Worm (Caenorhabditis elegans): ENCODE results near the gene gsp-2.

The gsp-2 gene

ce11 chrIII:7376143-7376802, 39.9 kb downstream of the gsp-2 start (continued):
- no peak for TF ChIP-seq madf-9 (GFP tag; conservative IDR thresholded peaks at IDR 0.05)
- peak in 1 of 2 experiments; percentile 81 for TF ChIP-seq lsy-2 (tag; optimal IDR thresholded peaks at IDR 0.05)
- peak; percentile 65 for TF ChIP-seq T20F7.1 (GFP tag; optimal IDR thresholded peaks at IDR 0.05)
- TF ChIP-seq pha-4 (GFP tag; IDR thresholded peaks at IDR 0.05): no peak
- TF ChIP-seq pha-4 (tag; optimal IDR thresholded peaks at IDR 0.05): no peak
- TF ChIP-seq unc-62 (GFP tag; optimal IDR thresholded peaks at IDR 0.05 in 1 of 2): peak in 1 of 2 experiments; percentile 98
- TF ChIP-seq unc-62 (tag; optimal IDR thresholded peaks at IDR 0.05): no peak
- no peak for TF ChIP-seq ceh-62 (tag; optimal IDR thresholded peaks at IDR 0.05)
- TF ChIP-seq ztf-7 (tag; optimal IDR thresholded peaks at IDR 0.05): no peak
- TF ChIP-seq php-3 (GFP tag; IDR thresholded peaks at IDR 0.05): 0 out of 2 replicates have a peak, but pooled peaks have one; percentile 30
- no peak for TF ChIP-seq ces-1 (GFP tag; optimal IDR thresholded peaks at IDR 0.05)
- TF ChIP-seq dmd-6 (GFP tag; IDR thresholded peaks at IDR 0.05): peak; percentile 86
- no peak for TF ChIP-seq unc-39 (tag; optimal IDR thresholded peaks at IDR 0.05)
- TF ChIP-seq snpc-1.2 (GFP tag; IDR thresholded peaks at IDR 0.05): no peak
- no peak for TF ChIP-seq ztf-11 (tag; optimal IDR thresholded peaks at IDR 0.05)
- no peak for TF ChIP-seq vab-7 (GFP tag; IDR thresholded peaks at IDR 0.05)
- TF ChIP-seq rbr-2 (tag; optimal IDR thresholded peaks at IDR 0.05): peak; percentile 55
- no peak for TF ChIP-seq daf-19 (GFP tag; conservative IDR thresholded peaks at IDR 0.05)
- no peak for TF ChIP-seq attf-4 (tag; optimal IDR thresholded peaks at IDR 0.05)
- TF ChIP-seq hif-1 (tag; optimal IDR thresholded peaks at IDR 0.05): peak; percentile 85 to 98
- no peak for TF ChIP-seq ceh-20 (GFP tag; IDR thresholded peaks at IDR 0.05)
- no peak for TF ChIP-seq dmd-8 (GFP tag; IDR thresholded peaks at IDR 0.05)
- no peak for TF ChIP-seq egl-27 (tag; optimal IDR thresholded peaks at IDR 0.05)
- peak; percentile 86 for TF ChIP-seq nhr-11 (tag; optimal IDR thresholded peaks at IDR 0.05)
- peak; percentile 89 for TF ChIP-seq nhr-48 (tag; optimal IDR thresholded peaks at IDR 0.05)
- TF ChIP-seq lin-15B (tag; optimal IDR thresholded peaks at IDR 0.05): no peak
- peak; percentile 2 for TF ChIP-seq nhr-77 (tag; optimal IDR thresholded peaks at IDR 0.05)
- TF ChIP-seq fkh-10 (GFP tag; optimal IDR thresholded peaks at IDR 0.05): no peak
- TF ChIP-seq madf-5 (GFP tag; IDR thresholded peaks at IDR 0.05): no peak
- TF ChIP-seq ceh-32 (tag; optimal IDR thresholded peaks at IDR 0.05; ENCODE audit: poor library complexity): no peak
- no peak for TF ChIP-seq F44E2.7 (GFP tag; IDR thresholded peaks at IDR 0.05)
- TF ChIP-seq F49E8.2 (tag; optimal IDR thresholded peaks at IDR 0.05; ENCODE audit: borderline replicate concordance): no peak
- no peak for TF ChIP-seq sdz-12 (GFP tag; optimal IDR thresholded peaks at IDR 0.05)
- peak; percentile 92 for TF ChIP-seq mxl-3 (GFP tag; optimal IDR thresholded peaks at IDR 0.05)
- TF ChIP-seq unc-130 (GFP tag; optimal IDR thresholded peaks at IDR 0.05): no peak
- TF ChIP-seq daf-16 (GFP tag; optimal IDR thresholded peaks at IDR 0.05): no peak
- TF ChIP-seq daf-16 (tag; optimal IDR thresholded peaks at IDR 0.05): peak; percentile 68
- TF ChIP-seq ceh-82 (tag; optimal IDR thresholded peaks at IDR 0.05): no peak
- no peak for TF ChIP-seq zip-2 (tag; optimal IDR thresholded peaks at IDR 0.05)
- TF ChIP-seq ZK546.5 (tag; optimal IDR thresholded peaks at IDR 0.05): no peak
- peak; percentile 92 for TF ChIP-seq hlh-11 (tag; optimal IDR thresholded peaks at IDR 0.05)
- peak; percentile 46 for TF ChIP-seq mes-2 (tag; optimal IDR thresholded peaks at IDR 0.05; ENCODE audit: poor library complexity, severe bottlenecking)
- TF ChIP-seq ZK337.2 (GFP tag; IDR thresholded peaks at IDR 0.05): no peak
- no peak for TF ChIP-seq nhr-76 (tag; optimal IDR thresholded peaks at IDR 0.05)
- TF ChIP-seq Y105C5A.15 (GFP tag; IDR thresholded peaks at IDR 0.05): no peak
- peak; percentile 35; the same call in 1 of the 2 replicates for TF ChIP-seq hmg-1.1 (GFP tag; IDR thresholded peaks at IDR 0.05)
- TF ChIP-seq ceh-44 (GFP tag; IDR thresholded peaks at IDR 0.05): no peak
- TF ChIP-seq aly-2 (tag; optimal IDR thresholded peaks at IDR 0.05): no peak
- peak; percentile 98 for TF ChIP-seq nhr-28 (tag; optimal IDR thresholded peaks at IDR 0.05)
- TF ChIP-seq mdt-29 (GFP tag; IDR thresholded peaks at IDR 0.05): peak; percentile 91
- TF ChIP-seq zfp-2 (tag; optimal IDR thresholded peaks at IDR 0.05): no peak
- no peak for TF ChIP-seq R02D3.7 (tag; optimal IDR thresholded peaks at IDR 0.05)

Data from whole organism, L4 larva.